Fruit fly (Drosophila melanogaster) whole organism: ENCODE results near the gene Polr1B.

Experiments
- Dll ChIP-seq: fragments of >200 bp; optimal IDR thresholded peaks from 2 replicates; lab custom pipeline; 2017
- psq ChIP-seq: fragments of >200 bp; optimal IDR thresholded peaks from 2 replicates; lab custom pipeline; 2017
- usp ChIP-seq: fragments of >200 bp; optimal IDR thresholded peaks from 2 replicates; lab custom pipeline; 2017; ENCODE audit warnings: missing biosample characterization, missing genetic modification characterization, mixed read lengths

DNA sequence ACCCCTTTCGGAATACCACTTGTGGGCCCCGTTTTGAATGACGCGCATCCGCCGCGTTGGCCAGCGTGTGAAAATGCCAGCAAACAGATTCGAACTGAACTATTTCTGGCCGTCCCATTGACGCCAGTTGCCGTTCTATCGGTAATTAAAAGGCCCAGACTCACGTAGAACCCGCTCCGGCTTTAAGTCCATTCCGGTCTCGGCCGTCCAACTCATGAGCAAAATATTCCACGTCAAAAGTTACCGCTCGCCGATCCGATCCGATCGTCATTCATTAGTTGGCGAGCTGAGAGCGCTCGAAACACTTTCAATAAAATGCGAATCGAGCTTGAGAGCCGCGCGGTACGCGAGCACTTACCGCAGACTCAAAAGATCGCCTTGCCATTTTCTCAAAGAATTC lies 30.4 kb downstream of the Polr1B start:
- TF ChIP-seq usp (GFP tag; lab: Kevin White, UChicago) (no peak), psq (lab: Kevin White, UChicago) (no peak), Dll (lab: Kevin White, UChicago) (no peak)
